Fruit fly (Drosophila melanogaster): ENCODE results near the gene CG42637.
A peak's percentile ranks its signal among the peaks of the same experiment; 100 is the strongest.

CG42637 gene

DNA sequence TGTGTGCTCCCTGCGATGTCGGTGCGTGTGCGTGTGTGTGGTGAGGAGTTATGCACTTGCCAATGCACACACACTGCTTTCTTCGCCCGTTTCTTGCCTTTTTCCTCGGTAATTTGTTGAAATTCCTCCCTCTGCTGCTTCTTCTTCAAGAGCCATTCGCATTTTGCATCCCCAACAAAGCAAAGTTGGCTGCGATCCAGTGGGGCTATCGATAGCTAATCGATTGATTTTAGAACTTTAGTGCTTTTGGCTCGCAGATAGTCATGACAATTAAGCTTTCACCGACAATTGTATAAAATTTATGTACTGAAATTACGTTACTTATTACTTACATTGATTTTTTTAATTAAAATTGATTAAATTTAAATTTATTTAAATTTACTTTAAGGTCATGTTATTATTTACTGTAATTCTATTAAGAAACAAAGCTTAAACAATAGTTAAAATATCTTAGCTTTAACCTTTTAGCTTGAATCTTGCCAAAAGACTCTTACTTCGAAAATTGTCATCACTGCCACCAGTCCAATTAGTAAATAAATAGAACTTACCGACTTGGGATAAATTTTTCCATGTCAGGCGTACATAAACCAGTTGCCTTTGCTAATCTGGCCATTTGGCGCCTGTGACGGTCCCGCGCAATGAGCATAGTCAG, 40.9 kb upstream of the CG42637 start, which contains the start of the genes trc and CG32221 (continued):
- TF ChIP-seq al (GFP tag; IDR thresholded peaks at IDR 0.05) (0 out of 2 replicates have a peak, but pooled peaks have one; percentile 33), CG18599 (GFP tag; optimal IDR thresholded peaks at IDR 0.05) (no peak), CG18476 (GFP tag; optimal IDR thresholded peaks at IDR 0.05) (no peak), CG14667 (GFP tag; IDR thresholded peaks at IDR 0.05) (no peak), eve (GFP tag; optimal IDR thresholded peaks at IDR 0.05) (no peak), CG8388 (GFP tag; optimal IDR thresholded peaks at IDR 0.05) (no peak), CTCF (GFP tag; optimal IDR thresholded peaks at IDR 0.05) (no peak), cg (GFP tag; optimal IDR thresholded peaks at IDR 0.05) (no peak), Rfx (GFP tag; IDR thresholded peaks at IDR 0.05) (peak; percentile 77), CG9876 (GFP tag; optimal IDR thresholded peaks at IDR 0.05) (peak; percentile 30), CG12769 (tag; optimal IDR thresholded peaks at IDR 0.05) (no peak), pros (GFP tag; optimal IDR thresholded peaks at IDR 0.05) (no peak), CG12104 (GFP tag; optimal IDR thresholded peaks at IDR 0.05) (peak; percentile 50), Chrac-16 (GFP tag; optimal IDR thresholded peaks at IDR 0.05) (peak; percentile 8), CG14710 (tag; optimal IDR thresholded peaks at IDR 0.05) (peak; percentile 65), CrebB (tag; optimal IDR thresholded peaks at IDR 0.05) (peak; percentile 33), CG10209 (GFP tag; optimal IDR thresholded peaks at IDR 0.05) (no peak), oc (tag; optimal IDR thresholded peaks at IDR 0.05) (no peak), bab2 (GFP tag; optimal IDR thresholded peaks at IDR 0.05) (no peak), dan (GFP tag; IDR thresholded peaks at IDR 0.05) (no peak), CG10147 (GFP tag; optimal IDR thresholded peaks at IDR 0.05) (no peak), Lhr (GFP tag; optimal IDR thresholded peaks at IDR 0.05) (peak; percentile 54), CG14860 (GFP tag; IDR thresholded peaks at IDR 0.05; ENCODE audit: partially characterized antibody) (peak; percentile 64; the same call in 2 of the 3 replicates), ham (GFP tag; IDR thresholded peaks at IDR 0.05) (no peak), NC2β (GFP tag; optimal IDR thresholded peaks at IDR 0.05) (no peak), ftz-f1 (GFP tag; optimal IDR thresholded peaks at IDR 0.05) (no peak), esg (GFP tag; conservative IDR thresholded peaks at IDR 0.05) (no peak), Bdp1 (GFP tag; optimal IDR thresholded peaks at IDR 0.05) (no peak), fd96Cb (tag; optimal IDR thresholded peaks at IDR 0.05) (no peak), gem (tag; optimal IDR thresholded peaks at IDR 0.05) (no peak), CG8089 (GFP tag; optimal IDR thresholded peaks at IDR 0.05) (peak; percentile 24), C15 (GFP tag; IDR thresholded peaks at IDR 0.05) (no peak), sna (GFP tag; IDR thresholded peaks at IDR 0.05; ENCODE audit: partially characterized antibody) (peak; percentile 22; the same call in 1 of the 2 replicates), Sox100B (GFP tag; optimal IDR thresholded peaks at IDR 0.05) (no peak), lov (optimal IDR thresholded peaks at IDR 0.05) (no peak), lov (GFP tag; IDR thresholded peaks at IDR 0.05) (0 out of 3 replicates have a peak, but pooled peaks have one; percentile 41), CG10979 (tag; optimal IDR thresholded peaks at IDR 0.05) (no peak), CG17361 (GFP tag; IDR thresholded peaks at IDR 0.05) (no peak), CoRest (tag; optimal IDR thresholded peaks at IDR 0.05) (peak; percentile 63), CG3838 (GFP tag; optimal IDR thresholded peaks at IDR 0.05) (no peak), az2 (GFP tag; optimal IDR thresholded peaks at IDR 0.05) (no peak), CG5245 (GFP tag; optimal IDR thresholded peaks at IDR 0.05) (peak; percentile 31), ems (GFP tag; optimal IDR thresholded peaks at IDR 0.05) (no peak), Xrp1 (GFP tag; IDR thresholded peaks at IDR 0.05) (peak; percentile 10; the same call in 1 of the 2 replicates), MESR4 (GFP tag; optimal IDR thresholded peaks at IDR 0.05) (peak; percentile 89), slbo (GFP tag; IDR thresholded peaks at IDR 0.05) (peak; percentile 69), CG17328 (GFP tag; IDR thresholded peaks at IDR 0.05) (peak; percentile 45; the same call in 1 of the 2 replicates), nmo (GFP tag; optimal IDR thresholded peaks at IDR 0.05) (peak; percentile 69), shn (GFP tag; optimal IDR thresholded peaks at IDR 0.05) (no peak), ATbp (GFP tag; optimal IDR thresholded peaks at IDR 0.05) (no peak), nau (GFP tag; optimal IDR thresholded peaks at IDR 0.05) (no peak)
